Worm (Caenorhabditis elegans) whole organism, midembryonic: Measurements from ENCODE around the gene cpr-6.

Experiments used
- T22C8.4 ChIP-seq: fragments of 200-800 bp; sonication (Bioruptor generic); IDR thresholded peaks from 2 replicates; pipeline ENCODE4 v1.3.6; 2022; ENCODE audit warnings: missing genetic modification characterization, missing compliant biosample characterization
- cog-1 ChIP-seq: sonication (generic microtip); optimal IDR thresholded peaks from 2 replicates; lab custom pipeline; 2016; ENCODE audit warnings: missing genetic modification characterization, missing compliant biosample characterization
- med-1 ChIP-seq: sonication (generic microtip); optimal IDR thresholded peaks from 2 replicates; lab custom pipeline; 2017; ENCODE audit warnings: missing genetic modification characterization, mild to moderate bottlenecking, missing compliant biosample characterization, antibody characterized with exemption, missing genetic modification reagents; ENCODE audit not compliant: insufficient read depth
- ref-1 ChIP-seq: fragments of 200-800 bp; sonication (Bioruptor generic); conservative IDR thresholded peaks from 2 replicates; pipeline ENCODE4 v1.3.6; 2022; ENCODE audit warnings: missing genetic modification reagents, missing genetic modification characterization, missing compliant biosample characterization
- tab-1 ChIP-seq: fragments of 200-800 bp; sonication (Bioruptor generic); IDR thresholded peaks from 2 replicates; pipeline ENCODE4 v1.3.6; 2022; ENCODE audit warnings: missing genetic modification characterization, missing compliant biosample characterization
- ztf-29 ChIP-seq: fragments of 200-800 bp; sonication (Bioruptor generic); IDR thresholded peaks from 2 replicates; pipeline ENCODE4 v1.3.6; 2022; ENCODE audit warnings: missing genetic modification reagents, missing genetic modification characterization, missing compliant biosample characterization

- TF ChIP-seq med-1 (GFP tag; lab: Kevin White, UChicago) (no peak), ref-1 (GFP tag; lab: Robert Waterston, UW) (no peak), tab-1 (no peak), T22C8.4 (GFP tag; lab: Robert Waterston, UW) (no peak), ztf-29 (GFP tag; lab: Robert Waterston, UW) (no peak), cog-1 (tag; lab: Kevin White, UChicago) (no peak)
Measured at ce11 chrX:6618712-6619111, 11.7 kb downstream of the cpr-6 start, which contains the start of gene kqt-1.
